Worm (Caenorhabditis elegans): ENCODE results near the gene apc-11.

ce11 chrIII:4555345-4555744, 38.9 kb downstream of the apc-11 start:
- TF ChIP-seq ztf-29 (GFP tag; IDR thresholded peaks at IDR 0.05) (no peak), T22C8.4 (GFP tag; IDR thresholded peaks at IDR 0.05) (no peak), klf-2 (GFP tag; conservative IDR thresholded peaks at IDR 0.05) (no peak), flt-1 (GFP tag; IDR thresholded peaks at IDR 0.05) (no peak), cog-1 (tag; optimal IDR thresholded peaks at IDR 0.05) (no peak), med-1 (GFP tag; optimal IDR thresholded peaks at IDR 0.05; ENCODE audit: insufficient read depth) (no peak)
